Worm (Caenorhabditis elegans) whole organism, mixed stage, embryonic: ENCODE measurements around the gene T12A7.10.

ENCODE experiments used
- M03D4.4 ChIP-seq: sonication (generic microtip); optimal IDR thresholded peaks from 2 replicates; lab custom pipeline; 2017; ENCODE audit warnings: mild to moderate bottlenecking, missing genetic modification characterization, missing compliant biosample characterization
- bed-3 ChIP-seq: fragments of 200-800 bp; sonication (Bioruptor generic); optimal IDR thresholded peaks from 3 replicates; lab custom pipeline; 2018; ENCODE audit warnings: mild to moderate bottlenecking, missing genetic modification characterization, moderate library complexity, missing compliant biosample characterization
- blmp-1 ChIP-seq: fragments of 150-350 bp; optimal IDR thresholded peaks from 2 replicates; lab custom pipeline; 2014; ENCODE audit warnings: missing biosample characterization, missing genetic modification characterization
- ceh-39 ChIP-seq: fragments of 150-350 bp; optimal IDR thresholded peaks from 2 replicates; lab custom pipeline; 2014; ENCODE audit warnings: missing biosample characterization, missing genetic modification characterization
- ceh-43 ChIP-seq: fragments of 200-800 bp; sonication (Bioruptor generic); optimal IDR thresholded peaks from 2 replicates; lab custom pipeline; 2018; ENCODE audit warnings: mild to moderate bottlenecking, missing genetic modification characterization, moderate library complexity, missing compliant biosample characterization
- ceh-83 ChIP-seq: fragments of 200-800 bp; sonication (Bioruptor generic); optimal IDR thresholded peaks from 2 replicates; lab custom pipeline; 2018; ENCODE audit warnings: mild to moderate bottlenecking, missing genetic modification characterization, missing compliant biosample characterization
- ces-1 ChIP-seq: fragments of 150-350 bp; optimal IDR thresholded peaks from 2 replicates; lab custom pipeline; 2014; ENCODE audit warnings: missing biosample characterization, missing genetic modification reagents, missing genetic modification characterization
- cnd-1 ChIP-seq: fragments of 200-800 bp; sonication (Bioruptor generic); optimal IDR thresholded peaks from 2 replicates; lab custom pipeline; 2018; ENCODE audit warnings: mild to moderate bottlenecking, missing genetic modification characterization, missing compliant biosample characterization
- drap-1 ChIP-seq: fragments of 200-800 bp; sonication (Bioruptor generic); optimal IDR thresholded peaks from 3 replicates; lab custom pipeline; 2018; ENCODE audit warnings: mild to moderate bottlenecking, missing genetic modification characterization, missing compliant biosample characterization
- elt-1 ChIP-seq: sonication (generic microtip); optimal IDR thresholded peaks from 2 replicates; lab custom pipeline; 2017; ENCODE audit warnings: missing genetic modification characterization, mild to moderate bottlenecking, missing compliant biosample characterization, antibody characterized with exemption, moderate library complexity, borderline replicate concordance; ENCODE audit not compliant: insufficient read depth
- elt-3 ChIP-seq: fragments of 150-350 bp; optimal IDR thresholded peaks from 2 replicates; lab custom pipeline; 2014; ENCODE audit warnings: missing biosample characterization, missing genetic modification characterization
- flh-1 ChIP-seq: fragments of 200-800 bp; sonication (Bioruptor generic); optimal IDR thresholded peaks from 2 replicates; lab custom pipeline; 2018; ENCODE audit warnings: mild to moderate bottlenecking, missing genetic modification characterization, moderate library complexity, missing compliant biosample characterization
- ham-2 ChIP-seq: fragments of 200-800 bp; sonication (Bioruptor generic); optimal IDR thresholded peaks from 2 replicates; lab custom pipeline; 2018; ENCODE audit warnings: mild to moderate bottlenecking, missing genetic modification characterization, missing compliant biosample characterization
- hlh-1 ChIP-seq: fragments of 150-350 bp; optimal IDR thresholded peaks from 2 replicates; lab custom pipeline; 2014; ENCODE audit warnings: missing biosample characterization, missing genetic modification reagents, missing genetic modification characterization
- lin-13 ChIP-seq: fragments of 150-350 bp; optimal IDR thresholded peaks from 2 replicates; lab custom pipeline; 2014; ENCODE audit warnings: missing biosample characterization, missing genetic modification characterization
- lin-32 ChIP-seq: fragments of 200-800 bp; sonication (Bioruptor generic); optimal IDR thresholded peaks from 2 replicates; lab custom pipeline; 2018; ENCODE audit warnings: mild to moderate bottlenecking, missing genetic modification characterization, missing compliant biosample characterization
- lsy-2 ChIP-seq: fragments of 150-350 bp; optimal IDR thresholded peaks from 2 replicates; lab custom pipeline; 2014; ENCODE audit warnings: missing biosample characterization, missing genetic modification characterization
- mab-5 ChIP-seq: fragments of 150-350 bp; optimal IDR thresholded peaks from 2 replicates; lab custom pipeline; 2014; ENCODE audit warnings: missing biosample characterization, missing genetic modification characterization
- mep-1 ChIP-seq: fragments of 150-350 bp; optimal IDR thresholded peaks from 2 replicates; lab custom pipeline; 2017; ENCODE audit warnings: missing biosample characterization, missing genetic modification reagents, missing genetic modification characterization, inconsistent platforms
- mls-2 ChIP-seq: sonication (generic microtip); optimal IDR thresholded peaks from 2 replicates; lab custom pipeline; 2016; ENCODE audit warnings: mild to moderate bottlenecking, missing genetic modification characterization, moderate library complexity, missing compliant biosample characterization
- nhr-12 ChIP-seq: fragments of 150-350 bp; optimal IDR thresholded peaks from 2 replicates; lab custom pipeline; 2014; ENCODE audit warnings: missing biosample characterization, missing genetic modification characterization
- nhr-28 ChIP-seq: fragments of 150-350 bp; optimal IDR thresholded peaks from 2 replicates; lab custom pipeline; 2014; ENCODE audit warnings: missing biosample characterization, missing genetic modification characterization
- nhr-76 ChIP-seq: sonication (generic microtip); optimal IDR thresholded peaks from 2 replicates; lab custom pipeline; 2017; ENCODE audit warnings: missing biosample characterization, missing genetic modification characterization
- pha-4 ChIP-seq: fragments of 150-350 bp; optimal IDR thresholded peaks from 2 replicates; lab custom pipeline; 2018; ENCODE audit warnings: missing biosample characterization, missing genetic modification reagents, missing genetic modification characterization
- sem-2 ChIP-seq: fragments of 200-800 bp; sonication (Bioruptor generic); optimal IDR thresholded peaks from 2 replicates; lab custom pipeline; 2018; ENCODE audit warnings: mild to moderate bottlenecking, missing genetic modification characterization, missing compliant biosample characterization
- tbx-8 ChIP-seq: fragments of 200-800 bp; sonication (Bioruptor generic); optimal IDR thresholded peaks from 2 replicates; lab custom pipeline; 2018; ENCODE audit warnings: mild to moderate bottlenecking, missing genetic modification characterization, moderate library complexity, missing compliant biosample characterization
- unc-120 ChIP-seq: sonication (generic microtip); optimal IDR thresholded peaks from 2 replicates; lab custom pipeline; 2017; ENCODE audit warnings: missing genetic modification characterization, missing compliant biosample characterization; ENCODE audit not compliant: poor library complexity, severe bottlenecking
- unc-39 ChIP-seq: fragments of 150-350 bp; optimal IDR thresholded peaks from 2 replicates; lab custom pipeline; 2014; ENCODE audit warnings: missing biosample characterization, missing genetic modification characterization
- unc-62 ChIP-seq: fragments of 150-350 bp; optimal IDR thresholded peaks from 2 replicates; lab custom pipeline; 2014; ENCODE audit warnings: missing biosample characterization, missing genetic modification reagents, missing genetic modification characterization
- zip-8 ChIP-seq: fragments of 150-350 bp; optimal IDR thresholded peaks from 2 replicates; lab custom pipeline; 2014; ENCODE audit warnings: missing biosample characterization, missing genetic modification characterization
- ztf-11 ChIP-seq: fragments of 150-350 bp; optimal IDR thresholded peaks from 2 replicates; lab custom pipeline; 2014; ENCODE audit warnings: missing biosample characterization, missing genetic modification characterization

T12A7.10 gene

DNA sequence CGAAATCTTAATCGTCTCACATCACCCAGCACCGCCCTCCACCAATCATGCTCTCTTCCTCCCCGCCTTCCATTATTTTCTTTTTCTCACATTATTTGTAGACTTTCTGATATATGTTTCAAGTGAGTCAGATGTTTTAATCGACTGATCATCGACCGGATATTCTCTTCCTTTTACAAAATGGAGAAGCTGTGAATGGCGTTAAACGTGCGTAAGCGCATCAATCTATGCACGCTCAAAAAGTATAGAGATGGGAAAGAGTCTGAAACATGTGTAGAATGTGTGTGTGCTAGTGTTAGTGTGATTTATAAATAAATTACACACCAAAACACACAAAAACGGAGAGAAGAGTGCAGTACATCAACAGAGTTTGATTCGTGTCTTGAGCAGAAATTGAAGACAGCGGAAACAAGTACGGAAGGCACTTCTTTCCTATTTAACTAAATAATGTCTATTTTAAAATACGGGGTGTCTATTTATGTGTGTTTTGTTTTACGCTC is 22.1 kb upstream of the T12A7.10 start:
- TF ChIP-seq ceh-83 (no peak), ces-1 (GFP tag; lab: Kevin White, UChicago) (peak; percentile 15)
- TF ChIP-seq, all 35 proteins: peak for 1

DNA sequence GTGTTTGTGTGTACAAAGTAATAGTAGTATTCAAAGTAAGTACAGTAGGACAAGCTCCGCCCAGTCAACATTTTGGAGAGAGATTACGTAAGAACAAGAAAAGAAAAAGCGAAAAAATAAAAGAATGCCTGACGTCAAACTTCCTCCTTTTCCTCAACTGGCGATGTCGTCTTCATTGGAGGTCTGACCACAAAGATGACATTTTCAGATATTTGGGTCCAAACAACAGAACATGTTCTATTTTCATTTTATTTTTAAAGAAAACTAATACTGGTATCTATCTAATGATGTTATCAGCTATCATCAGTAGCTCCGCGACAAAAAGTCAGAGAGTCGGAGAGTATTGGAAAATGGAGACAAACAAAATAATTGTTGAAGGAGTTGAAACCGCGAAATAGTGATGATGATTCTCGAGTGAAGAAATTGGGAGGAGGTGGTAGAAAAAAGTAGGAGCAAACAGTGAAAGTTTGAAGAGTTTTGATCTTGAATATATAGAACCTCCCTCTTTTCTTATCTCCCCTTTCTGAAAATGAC is 18.9 kb upstream of the T12A7.10 start, which contains the start of gene lips-5:
Gene lips-5 (minus strand): TSS at position 51 of the 534 bp plus-strand sequence.
- TF ChIP-seq ztf-11 (no peak), mls-2 (no peak), lin-13 (no peak), lin-32 (GFP tag; lab: Kevin White, UChicago) (no peak), sem-2 (GFP tag; lab: Kevin White, UChicago) (no peak), unc-39 (tag; lab: Kevin White, UChicago) (no peak), ceh-43 (GFP tag; lab: Kevin White, UChicago) (no peak), unc-62 (no peak), ces-1 (GFP tag; lab: Kevin White, UChicago) (no peak), lsy-2 (tag; lab: Kevin White, UChicago) (no peak), ceh-39 (tag; lab: Kevin White, UChicago) (no peak), zip-8 (no peak), pha-4 (tag; lab: Kevin White, UChicago) (no peak), mep-1 (tag; lab: Kevin White, UChicago) (no peak), nhr-76 (tag; lab: Kevin White, UChicago) (no peak), elt-1 (tag; lab: Kevin White, UChicago) (no peak), cnd-1 (tag; lab: Kevin White, UChicago) (no peak)

DNA sequence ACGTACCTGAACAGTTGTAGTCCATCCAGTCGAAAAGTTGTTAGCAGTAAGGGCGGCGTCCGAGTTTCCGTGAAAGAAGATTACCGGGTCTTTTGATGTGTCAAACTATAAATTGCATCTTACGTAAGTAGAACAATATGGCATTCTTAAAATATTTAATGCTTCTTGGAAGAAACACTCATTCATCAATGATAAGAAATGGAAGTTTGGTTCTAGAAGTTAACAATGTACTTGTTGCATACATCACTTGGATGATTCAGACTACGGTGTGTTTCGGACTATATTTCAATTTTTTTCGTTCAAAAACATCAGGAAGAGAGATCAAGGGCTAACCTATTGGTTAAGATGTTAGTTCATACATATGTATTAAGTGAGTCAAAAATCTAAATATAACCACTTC is 17.2 kb upstream of the T12A7.10 start:
- TF ChIP-seq hlh-1 (no peak), sem-2 (GFP tag; lab: Kevin White, UChicago) (no peak), unc-62 (no peak), ces-1 (GFP tag; lab: Kevin White, UChicago) (no peak), ceh-83 (no peak), mab-5 (no peak), ceh-39 (tag; lab: Kevin White, UChicago) (no peak), ham-2 (GFP tag; lab: Kevin White, UChicago) (no peak), unc-120 (tag; lab: Kevin White, UChicago) (no peak), flh-1 (GFP tag; lab: Kevin White, UChicago) (no peak), tbx-8 (GFP tag; lab: Kevin White, UChicago) (no peak), lin-13 (no peak)

- TF ChIP-seq M03D4.4 (tag; lab: Kevin White, UChicago), result no peak
- TF ChIP-seq hlh-1, result no peak
- no peak for TF ChIP-seq ztf-11
- no peak for TF ChIP-seq cnd-1 (tag; lab: Kevin White, UChicago)
- TF ChIP-seq drap-1 (GFP tag; lab: Kevin White, UChicago), result no peak
- no peak for TF ChIP-seq sem-2 (GFP tag; lab: Kevin White, UChicago)
- TF ChIP-seq nhr-76 (tag; lab: Kevin White, UChicago), result no peak
- no peak for TF ChIP-seq ceh-43 (GFP tag; lab: Kevin White, UChicago)
- TF ChIP-seq blmp-1 (tag; lab: Kevin White, UChicago), result no peak
- TF ChIP-seq unc-39 (tag; lab: Kevin White, UChicago), result no peak
- TF ChIP-seq mep-1 (tag; lab: Kevin White, UChicago), result no peak
- no peak for TF ChIP-seq tbx-8 (GFP tag; lab: Kevin White, UChicago)
- no peak for TF ChIP-seq mls-2
- TF ChIP-seq ceh-83, result no peak
- TF ChIP-seq, all 35 proteins: peak for 0
Observed at ce11 chrIV:11771064-11771463, 16.2 kb upstream of the T12A7.10 start.

ce11 chrIV:11769769-11770168 is 14.9 kb upstream of the T12A7.10 start:
- no peak for TF ChIP-seq elt-3 (tag; lab: Kevin White, UChicago)
- no peak for TF ChIP-seq M03D4.4 (tag; lab: Kevin White, UChicago)
- no peak for TF ChIP-seq drap-1 (GFP tag; lab: Kevin White, UChicago)
- no peak for TF ChIP-seq bed-3
- no peak for TF ChIP-seq nhr-28
- TF ChIP-seq elt-1 (tag; lab: Kevin White, UChicago), result no peak
- no peak for TF ChIP-seq lin-13
- TF ChIP-seq flh-1 (GFP tag; lab: Kevin White, UChicago), result no peak
- TF ChIP-seq mab-5, result no peak
- TF ChIP-seq nhr-12 (tag; lab: Kevin White, UChicago), result no peak
- TF ChIP-seq pha-4 (tag; lab: Kevin White, UChicago), result no peak
- no peak for TF ChIP-seq unc-120 (tag; lab: Kevin White, UChicago)
